Worm (Caenorhabditis elegans): ENCODE results near the gene gst-9.
A peak's percentile ranks its signal among the peaks of the same experiment; 100 is the strongest.

- TF ChIP-seq lin-32 (GFP tag; optimal IDR thresholded peaks at IDR 0.05) = no peak
- TF ChIP-seq ceh-43 (GFP tag; optimal IDR thresholded peaks at IDR 0.05) = no peak
- no peak for TF ChIP-seq lin-13 (tag; optimal IDR thresholded peaks at IDR 0.05)
- TF ChIP-seq ham-2 (GFP tag; optimal IDR thresholded peaks at IDR 0.05) = peak; percentile 40
- no peak for TF ChIP-seq ceh-39 (tag; optimal IDR thresholded peaks at IDR 0.05)
- no peak for TF ChIP-seq sptf-1 (tag; optimal IDR thresholded peaks at IDR 0.05)
- TF ChIP-seq ces-1 (GFP tag; optimal IDR thresholded peaks at IDR 0.05) = no peak
- peak; percentile 76 for TF ChIP-seq unc-62 (GFP tag; optimal IDR thresholded peaks at IDR 0.05)
- TF ChIP-seq nhr-76 (tag; optimal IDR thresholded peaks at IDR 0.05) = no peak
These were observed 16.8 kb downstream of the gst-9 start for ce11 chrII:4908160-4908559.

All from whole organism, mixed stage, embryonic.